Fruit fly (Drosophila melanogaster): ENCODE data around the gene CG11722.

Gene CG11722

dm6 chr3R:10086683-10087082 is 41.3 kb upstream of the CG11722 start:
- TF ChIP-seq jim (GFP tag; optimal IDR thresholded peaks at IDR 0.05): no peak
- TF ChIP-seq usp (GFP tag; optimal IDR thresholded peaks at IDR 0.05): no peak
- peak; percentile 18 for TF ChIP-seq tai (GFP tag; optimal IDR thresholded peaks at IDR 0.05)
- no peak for TF ChIP-seq CG32264 (GFP tag; optimal IDR thresholded peaks at IDR 0.05)

dm6 chr3R:10086222-10086621 is 40.9 kb upstream of the CG11722 start:
- TF ChIP-seq CrebA (GFP tag; optimal IDR thresholded peaks at IDR 0.05; ENCODE audit: borderline replicate concordance) (no peak), Dif (GFP tag; optimal IDR thresholded peaks at IDR 0.05; ENCODE audit: partially characterized antibody) (no peak), rgr (GFP tag; optimal IDR thresholded peaks at IDR 0.05) (no peak), dmrt93B (GFP tag; optimal IDR thresholded peaks at IDR 0.05) (no peak), N (GFP tag; optimal IDR thresholded peaks at IDR 0.05) (no peak), ey (GFP tag; optimal IDR thresholded peaks at IDR 0.05) (no peak), sv (GFP tag; optimal IDR thresholded peaks at IDR 0.05) (no peak), Rel (GFP tag; optimal IDR thresholded peaks at IDR 0.05) (no peak), Rel (tag; optimal IDR thresholded peaks at IDR 0.05) (no peak), Vsx2 (GFP tag; optimal IDR thresholded peaks at IDR 0.05; ENCODE audit: partially characterized antibody) (no peak), h (GFP tag; optimal IDR thresholded peaks at IDR 0.05) (no peak), Sp1 (GFP tag; optimal IDR thresholded peaks at IDR 0.05) (no peak), GATAd (GFP tag; optimal IDR thresholded peaks at IDR 0.05) (no peak), Hr78 (GFP tag; optimal IDR thresholded peaks at IDR 0.05) (no peak), CG32264 (GFP tag; optimal IDR thresholded peaks at IDR 0.05) (no peak), usp (GFP tag; optimal IDR thresholded peaks at IDR 0.05) (no peak), br (GFP tag; optimal IDR thresholded peaks at IDR 0.05) (no peak)

- TF ChIP-seq fru (GFP tag; optimal IDR thresholded peaks at IDR 0.05) (peak; percentile 95), Mio (GFP tag; optimal IDR thresholded peaks at IDR 0.05) (peak; percentile 80), CrebA (GFP tag; optimal IDR thresholded peaks at IDR 0.05; ENCODE audit: borderline replicate concordance) (peak; percentile 67), psq (GFP tag; optimal IDR thresholded peaks at IDR 0.05) (peak; percentile 89), dmrt93B (GFP tag; optimal IDR thresholded peaks at IDR 0.05) (peak; percentile 90), usp (GFP tag; optimal IDR thresholded peaks at IDR 0.05) (no peak), Abd-B (GFP tag; optimal IDR thresholded peaks at IDR 0.05) (no peak), CG9705 (GFP tag; optimal IDR thresholded peaks at IDR 0.05) (peak; percentile 65), Hnf4 (GFP tag; optimal IDR thresholded peaks at IDR 0.05) (peak; percentile 88), Jra (GFP tag; optimal IDR thresholded peaks at IDR 0.05) (peak; percentile 83), Hr78 (GFP tag; optimal IDR thresholded peaks at IDR 0.05) (no peak), sv (GFP tag; optimal IDR thresholded peaks at IDR 0.05) (no peak), tai (GFP tag; optimal IDR thresholded peaks at IDR 0.05) (peak; percentile 86), N (GFP tag; optimal IDR thresholded peaks at IDR 0.05) (no peak), rgr (GFP tag; optimal IDR thresholded peaks at IDR 0.05) (peak; percentile 96), h (GFP tag; optimal IDR thresholded peaks at IDR 0.05) (peak; percentile 95), HLH106 (tag; optimal IDR thresholded peaks at IDR 0.05) (peak; percentile 94), sage (GFP tag; optimal IDR thresholded peaks at IDR 0.05) (peak; percentile 84), Rel (GFP tag; optimal IDR thresholded peaks at IDR 0.05) (no peak), Rel (tag; optimal IDR thresholded peaks at IDR 0.05) (peak; percentile 64), Vsx2 (GFP tag; optimal IDR thresholded peaks at IDR 0.05; ENCODE audit: partially characterized antibody) (no peak), Hr83 (GFP tag; optimal IDR thresholded peaks at IDR 0.05; ENCODE audit: poor library complexity, severe bottlenecking) (peak; percentile 25), pan (optimal IDR thresholded peaks at IDR 0.05) (no peak), dsf (GFP tag; optimal IDR thresholded peaks at IDR 0.05; ENCODE audit: borderline replicate concordance) (peak; percentile 70), ey (GFP tag; optimal IDR thresholded peaks at IDR 0.05) (peak; percentile 96), Dfd (GFP tag; optimal IDR thresholded peaks at IDR 0.05) (peak; percentile 88), Myc (optimal IDR thresholded peaks at IDR 0.05) (no peak), jim (GFP tag; optimal IDR thresholded peaks at IDR 0.05) (no peak), brk (GFP tag; optimal IDR thresholded peaks at IDR 0.05) (peak; percentile 30), woc (GFP tag; optimal IDR thresholded peaks at IDR 0.05) (peak; percentile 77), GATAd (GFP tag; optimal IDR thresholded peaks at IDR 0.05) (no peak), Sp1 (GFP tag; optimal IDR thresholded peaks at IDR 0.05) (peak; percentile 91), lola (GFP tag; optimal IDR thresholded peaks at IDR 0.05) (no peak), dl (GFP tag; optimal IDR thresholded peaks at IDR 0.05; ENCODE audit: insufficient read depth in 1 of 2, partially characterized antibody in 2 of 2) (no peak), br (GFP tag; optimal IDR thresholded peaks at IDR 0.05) (peak; percentile 92), Dif (GFP tag; optimal IDR thresholded peaks at IDR 0.05; ENCODE audit: partially characterized antibody) (no peak), CG32264 (GFP tag; optimal IDR thresholded peaks at IDR 0.05) (peak; percentile 72), foxo (GFP tag; optimal IDR thresholded peaks at IDR 0.05) (peak; percentile 43 to 97), OdsH (GFP tag; optimal IDR thresholded peaks at IDR 0.05) (peak; percentile 95)
Measured at dm6 chr3R:10084914-10085313, 39.6 kb upstream of the CG11722 start.
